Worm (Caenorhabditis elegans) whole organism, late embryonic: ENCODE measurements around the gene C45G9.12.

Experiments used
- K02D7.2 ChIP-seq: sonication (generic microtip); optimal IDR thresholded peaks from 2 replicates; lab custom pipeline; 2017; ENCODE audit warnings: mild to moderate bottlenecking, missing genetic modification characterization, missing compliant biosample characterization
- ama-1 ChIP-seq: fragments of 150-350 bp; optimal IDR thresholded peaks from 2 replicates; lab custom pipeline; 2014
- ceh-19 ChIP-seq: fragments of 200-800 bp; sonication (Bioruptor generic); optimal IDR thresholded peaks from 2 replicates; lab custom pipeline; 2018; ENCODE audit warnings: mild to moderate bottlenecking, missing genetic modification characterization, missing compliant biosample characterization
- ceh-24 ChIP-seq: sonication (generic microtip); optimal IDR thresholded peaks from 2 replicates; lab custom pipeline; 2016; ENCODE audit warnings: mild to moderate bottlenecking, missing genetic modification characterization, missing compliant biosample characterization
- ceh-30 ChIP-seq: fragments of 150-350 bp; optimal IDR thresholded peaks from 2 replicates; lab custom pipeline; 2014; ENCODE audit warnings: missing biosample characterization, missing genetic modification characterization
- ceh-6 ChIP-seq: fragments of 200-800 bp; sonication (Bioruptor generic); optimal IDR thresholded peaks from 2 replicates; lab custom pipeline; 2018; ENCODE audit warnings: mild to moderate bottlenecking, missing genetic modification characterization, missing compliant biosample characterization
- dve-1 ChIP-seq: sonication (generic microtip); optimal IDR thresholded peaks from 2 replicates; lab custom pipeline; 2017; ENCODE audit warnings: antibody characterized with exemption, mild to moderate bottlenecking, missing genetic modification characterization, missing compliant biosample characterization
- elt-4 ChIP-seq: sonication (generic microtip); optimal IDR thresholded peaks from 2 replicates; lab custom pipeline; 2016; ENCODE audit warnings: missing genetic modification characterization, missing compliant biosample characterization
- ets-4 ChIP-seq: sonication (generic microtip); optimal IDR thresholded peaks from 2 replicates; lab custom pipeline; 2016; ENCODE audit warnings: missing genetic modification characterization, missing compliant biosample characterization
- fax-1 ChIP-seq: sonication (generic microtip); optimal IDR thresholded peaks from 2 replicates; lab custom pipeline; 2016; ENCODE audit warnings: missing genotype, missing genetic modification characterization, missing compliant biosample characterization
- gmeb-2 ChIP-seq: sonication (generic microtip); optimal IDR thresholded peaks from 2 replicates; lab custom pipeline; 2016; ENCODE audit warnings: missing genetic modification characterization, inconsistent platforms, missing compliant biosample characterization
- hlh-30 ChIP-seq: sonication (generic microtip); optimal IDR thresholded peaks from 2 replicates; lab custom pipeline; 2017; ENCODE audit warnings: antibody characterized with exemption, missing genetic modification characterization, missing compliant biosample characterization; ENCODE audit not compliant: insufficient read depth
- hlh-8 ChIP-seq: sonication (generic microtip); optimal IDR thresholded peaks from 2 replicates; lab custom pipeline; 2016; ENCODE audit warnings: missing genotype, missing genetic modification characterization, missing compliant biosample characterization
- mec-3 ChIP-seq: sonication (generic microtip); optimal IDR thresholded peaks from 2 replicates; lab custom pipeline; 2016; ENCODE audit warnings: borderline replicate concordance, missing genetic modification characterization, missing compliant biosample characterization
- nfya-1 ChIP-seq: sonication (generic microtip); optimal IDR thresholded peaks from 2 replicates; lab custom pipeline; 2017; ENCODE audit warnings: missing genetic modification characterization, mild to moderate bottlenecking, missing compliant biosample characterization, antibody characterized with exemption, moderate library complexity
- nhr-232 ChIP-seq: sonication (generic microtip); optimal IDR thresholded peaks from 2 replicates; lab custom pipeline; 2016; ENCODE audit warnings: missing genetic modification characterization, missing compliant biosample characterization
- npax-4 ChIP-seq: sonication (generic microtip); optimal IDR thresholded peaks from 2 replicates; lab custom pipeline; 2016; ENCODE audit warnings: missing genetic modification characterization, missing compliant biosample characterization
- pha-4 ChIP-seq: fragments of 150-350 bp; optimal IDR thresholded peaks from 2 replicates; lab custom pipeline; 2018; ENCODE audit warnings: missing biosample characterization, missing genetic modification reagents, missing genetic modification characterization
- pros-1 ChIP-seq: fragments of 150-350 bp; optimal IDR thresholded peaks from 2 replicates; lab custom pipeline; 2014; ENCODE audit warnings: missing biosample characterization, missing genetic modification reagents, missing genetic modification characterization
- sox-2 ChIP-seq: fragments of 200-800 bp; sonication (Bioruptor generic); IDR thresholded peaks from 2 replicates; pipeline ENCODE4 v1.3.6; 2022; ENCODE audit warnings: missing genetic modification reagents, missing genetic modification characterization, missing compliant biosample characterization
- ttx-3 ChIP-seq: sonication (generic microtip); optimal IDR thresholded peaks from 2 replicates; lab custom pipeline; 2016; ENCODE audit warnings: missing genetic modification reagents, missing genetic modification characterization, missing compliant biosample characterization
- unc-86 ChIP-seq: sonication (generic microtip); optimal IDR thresholded peaks from 2 replicates; lab custom pipeline; 2016; ENCODE audit warnings: missing genetic modification characterization, missing compliant biosample characterization

The C45G9.12 gene

DNA sequence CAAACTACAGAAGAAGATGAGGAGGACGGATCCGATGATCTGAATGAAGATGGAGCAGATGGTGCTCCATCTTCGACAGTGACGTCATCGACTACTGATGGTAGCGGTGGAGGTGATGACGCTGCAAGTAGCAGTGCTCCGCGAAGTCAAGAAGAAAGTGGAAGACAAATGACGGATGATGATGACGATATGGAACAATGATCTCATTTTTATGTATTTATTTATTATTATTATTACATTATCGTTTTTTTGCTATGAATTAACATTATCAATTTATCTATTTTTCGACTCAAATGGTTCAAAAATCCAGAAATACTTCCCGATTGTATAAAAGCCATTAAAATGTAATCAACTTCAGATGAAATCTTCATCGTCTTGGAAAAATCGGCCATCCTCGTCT, 49.7 kb downstream of the C45G9.12 start, which contains the start of gene R144.3:
TSS of gene R144.3 (plus strand) at position 301 of the 400 bp plus-strand sequence.
- TF ChIP-seq ceh-24 (tag; lab: Kevin White, UChicago) (no peak), elt-4 (tag; lab: Kevin White, UChicago) (no peak), hlh-30 (tag; lab: Kevin White, UChicago) (no peak), gmeb-2 (tag; lab: Kevin White, UChicago) (no peak), ttx-3 (tag; lab: Kevin White, UChicago) (no peak), K02D7.2 (tag; lab: Kevin White, UChicago) (no peak)

DNA sequence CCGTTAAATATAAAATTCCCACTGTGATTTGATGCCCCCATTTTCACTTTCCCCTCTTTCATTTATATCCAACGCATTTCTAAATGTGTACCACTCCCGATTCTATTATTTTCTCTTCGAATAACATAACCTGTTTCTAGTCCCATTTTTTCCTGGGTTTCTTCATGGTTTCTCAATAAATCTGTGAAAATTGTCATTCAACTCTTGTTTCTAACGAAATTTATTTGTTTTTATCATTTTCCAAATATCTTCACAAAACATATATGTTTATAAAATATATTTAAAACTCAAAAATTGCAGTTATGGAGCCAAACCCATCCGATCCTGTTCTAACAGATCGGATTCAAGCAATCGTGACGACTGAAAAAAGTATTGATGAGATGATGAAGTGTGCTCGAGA, 50.5 kb downstream of the C45G9.12 start, which contains the start of gene mdt-11:
TSS of gene mdt-11 (plus strand) at position 301 of the 400 bp plus-strand sequence.
- no peak for TF ChIP-seq elt-4 (tag; lab: Kevin White, UChicago)
- no peak for TF ChIP-seq ama-1
- no peak for TF ChIP-seq sox-2
- no peak for TF ChIP-seq unc-86 (tag; lab: Kevin White, UChicago)
- TF ChIP-seq ceh-30 (tag; lab: Kevin White, UChicago): no peak
- no peak for TF ChIP-seq dve-1
- TF ChIP-seq ceh-6 (GFP tag; lab: Kevin White, UChicago): no peak
- TF ChIP-seq pros-1 (tag; lab: Kevin White, UChicago): no peak
- TF ChIP-seq mec-3 (tag; lab: Kevin White, UChicago): no peak
- no peak for TF ChIP-seq fax-1 (tag; lab: Kevin White, UChicago)
- no peak for TF ChIP-seq gmeb-2 (tag; lab: Kevin White, UChicago)
- no peak for TF ChIP-seq ceh-24 (tag; lab: Kevin White, UChicago)
- TF ChIP-seq pha-4 (tag; lab: Kevin White, UChicago): no peak
- TF ChIP-seq ttx-3 (tag; lab: Kevin White, UChicago): no peak
- TF ChIP-seq npax-4 (tag; lab: Kevin White, UChicago): no peak
- no peak for TF ChIP-seq ets-4
- TF ChIP-seq nfya-1 (tag; lab: Kevin White, UChicago): no peak
- no peak for TF ChIP-seq hlh-8
- TF ChIP-seq nhr-232 (tag; lab: Kevin White, UChicago): no peak
- no peak for TF ChIP-seq ceh-19 (GFP tag; lab: Kevin White, UChicago)
- TF ChIP-seq, all 69 proteins: peak for 0
